Worm (Caenorhabditis elegans): ENCODE results near the gene nhr-197.

ce11 chrV:15730459-15730858 is 42.7 kb downstream of the nhr-197 start, which contains the start of gene Y6E2A.10:
- TF ChIP-seq pros-1 (tag; optimal IDR thresholded peaks at IDR 0.05) (no peak), tbx-2 (tag; optimal IDR thresholded peaks at IDR 0.05) (no peak), hlh-30 (tag; optimal IDR thresholded peaks at IDR 0.05; ENCODE audit: insufficient read depth) (no peak), odd-2 (tag; optimal IDR thresholded peaks at IDR 0.05) (no peak), ama-1 (optimal IDR thresholded peaks at IDR 0.05) (no peak), ceh-9 (tag; optimal IDR thresholded peaks at IDR 0.05) (no peak), dve-1 (tag; optimal IDR thresholded peaks at IDR 0.05) (no peak), pat-9 (tag; optimal IDR thresholded peaks at IDR 0.05) (no peak), pag-3 (tag; optimal IDR thresholded peaks at IDR 0.05; ENCODE audit: borderline replicate concordance) (no peak), npax-4 (tag; optimal IDR thresholded peaks at IDR 0.05) (no peak), nhr-11 (tag; optimal IDR thresholded peaks at IDR 0.05) (no peak), fkh-10 (GFP tag; optimal IDR thresholded peaks at IDR 0.05) (no peak), sdc-2 (tag; optimal IDR thresholded peaks at IDR 0.05) (no peak)
